Worm (Caenorhabditis elegans): ENCODE data around the gene kup-1.

ce11 chrV:12048445-12048844 lies 7.8 kb upstream of the kup-1 start, which contains the start of gene dars-2:
- TF ChIP-seq nhr-11 (tag; optimal IDR thresholded peaks at IDR 0.05) (no peak), ZK546.5 (tag; optimal IDR thresholded peaks at IDR 0.05) (no peak), aly-2 (tag; optimal IDR thresholded peaks at IDR 0.05) (no peak), lin-39 (tag; optimal IDR thresholded peaks at IDR 0.05) (no peak), nhr-21 (tag; optimal IDR thresholded peaks at IDR 0.05) (no peak), nhr-25 (tag; optimal IDR thresholded peaks at IDR 0.05) (no peak), lsy-2 (tag; optimal IDR thresholded peaks at IDR 0.05) (no peak), nhr-237 (tag; optimal IDR thresholded peaks at IDR 0.05) (no peak), sma-9 (GFP tag; optimal IDR thresholded peaks at IDR 0.05) (no peak), sma-9 (tag; optimal IDR thresholded peaks at IDR 0.05) (no peak), zag-1 (tag; optimal IDR thresholded peaks at IDR 0.05) (no peak), C34F6.9 (tag; optimal IDR thresholded peaks at IDR 0.05) (no peak), snpc-4 (tag; optimal IDR thresholded peaks at IDR 0.05) (no peak)

Data from whole organism, L2 larva.